Fruit fly (Drosophila melanogaster): ENCODE data around the gene CG33912.

The CG33912 gene

DNA sequence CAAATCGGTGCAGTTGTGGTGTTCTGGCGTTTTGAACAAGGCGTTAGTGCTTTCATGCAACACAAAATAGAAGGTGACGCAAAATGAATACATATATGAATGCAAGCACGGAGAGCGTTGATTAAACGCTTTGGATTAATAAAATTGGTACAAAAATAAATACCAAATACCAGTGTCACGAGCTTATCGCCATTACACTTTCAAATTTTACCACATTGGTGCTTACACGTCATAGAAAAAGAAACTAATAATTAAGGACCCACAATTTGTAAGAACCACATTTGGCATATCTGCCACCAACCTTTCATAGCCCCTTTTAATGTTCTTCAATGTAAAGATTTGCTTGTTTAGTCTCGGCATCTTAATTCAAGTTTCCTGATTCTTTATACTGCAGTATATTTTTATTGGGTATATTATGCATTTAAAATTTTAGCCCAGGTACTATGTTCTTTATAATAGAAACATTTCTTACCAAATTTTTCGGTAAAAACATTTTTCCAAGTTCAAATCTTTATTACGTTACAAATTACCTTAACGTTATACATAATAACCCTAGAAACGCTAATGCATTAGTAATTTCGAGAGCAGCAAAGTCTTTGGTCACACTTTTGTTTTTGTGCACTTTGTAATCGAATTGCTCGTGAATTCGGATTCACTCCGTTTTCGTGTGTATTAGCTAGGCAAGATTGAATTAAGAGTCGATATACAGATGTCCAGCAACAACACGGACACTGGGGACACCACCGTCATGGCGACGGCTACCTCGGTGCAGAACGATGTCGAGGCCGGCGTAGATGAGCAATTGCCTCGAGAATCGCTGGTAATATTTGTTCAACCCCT lies 23.0 kb upstream of the CG33912 start, which contains the start of the genes Pex16 and Pex14:
Pex16 (minus strand) TSS at position 41 of the 840 bp plus-strand sequence.
Pex14 (plus strand) TSS at position 576 of the 840 bp plus-strand sequence.
- no peak for TF ChIP-seq usp (GFP tag; optimal IDR thresholded peaks at IDR 0.05)
- TF ChIP-seq EcR (GFP tag; optimal IDR thresholded peaks at IDR 0.05): no peak
- no peak for TF ChIP-seq Dll (optimal IDR thresholded peaks at IDR 0.05)
- no peak for TF ChIP-seq psq (optimal IDR thresholded peaks at IDR 0.05)
- no peak for TF ChIP-seq pan (optimal IDR thresholded peaks at IDR 0.05)
- no peak for TF ChIP-seq CG8478 (optimal IDR thresholded peaks at IDR 0.05)

DNA sequence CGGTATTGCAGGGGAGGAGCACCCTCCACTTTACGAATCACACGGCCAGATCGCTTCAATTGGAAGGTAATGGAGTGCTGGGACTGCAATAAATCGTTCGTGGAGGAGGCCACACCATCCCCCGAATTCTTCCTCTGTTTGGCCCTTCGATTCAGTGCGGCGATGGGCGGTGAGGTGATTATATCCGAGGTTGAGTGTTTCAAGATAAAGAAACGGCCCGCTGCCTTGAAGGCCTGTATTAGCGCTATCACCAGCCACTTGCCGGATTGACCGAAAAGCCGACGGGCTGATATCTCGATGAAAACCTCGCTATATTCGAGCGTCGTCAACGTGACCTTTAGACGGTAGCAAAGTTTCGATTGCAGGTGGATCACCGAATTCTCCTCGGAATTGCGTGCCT lies 22.0 kb upstream of the CG33912 start:
- TF ChIP-seq CG8478 (optimal IDR thresholded peaks at IDR 0.05) (no peak), EcR (GFP tag; optimal IDR thresholded peaks at IDR 0.05) (no peak), pan (optimal IDR thresholded peaks at IDR 0.05) (no peak), usp (GFP tag; optimal IDR thresholded peaks at IDR 0.05) (no peak), psq (optimal IDR thresholded peaks at IDR 0.05) (no peak), Dll (optimal IDR thresholded peaks at IDR 0.05) (no peak)

DNA sequence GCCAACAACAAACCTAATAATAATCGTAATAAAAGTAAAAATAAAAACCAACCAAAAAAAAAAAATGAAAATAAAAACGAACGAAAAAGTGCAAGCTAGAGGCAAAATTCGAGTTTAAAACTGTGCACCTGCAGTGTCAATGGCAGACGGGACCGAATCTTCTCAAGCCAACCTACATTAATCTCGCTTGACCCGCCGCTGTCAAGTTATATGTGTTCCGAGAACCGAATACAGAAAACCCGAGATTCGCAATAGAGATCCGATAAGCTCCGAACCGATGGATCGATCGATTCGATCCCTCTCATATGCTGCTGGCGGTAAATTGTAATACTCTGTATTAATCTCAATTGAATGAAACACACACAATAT lies 17.1 kb upstream of the CG33912 start:
- no peak for TF ChIP-seq psq (optimal IDR thresholded peaks at IDR 0.05)
- no peak for TF ChIP-seq pan (optimal IDR thresholded peaks at IDR 0.05)

DNA sequence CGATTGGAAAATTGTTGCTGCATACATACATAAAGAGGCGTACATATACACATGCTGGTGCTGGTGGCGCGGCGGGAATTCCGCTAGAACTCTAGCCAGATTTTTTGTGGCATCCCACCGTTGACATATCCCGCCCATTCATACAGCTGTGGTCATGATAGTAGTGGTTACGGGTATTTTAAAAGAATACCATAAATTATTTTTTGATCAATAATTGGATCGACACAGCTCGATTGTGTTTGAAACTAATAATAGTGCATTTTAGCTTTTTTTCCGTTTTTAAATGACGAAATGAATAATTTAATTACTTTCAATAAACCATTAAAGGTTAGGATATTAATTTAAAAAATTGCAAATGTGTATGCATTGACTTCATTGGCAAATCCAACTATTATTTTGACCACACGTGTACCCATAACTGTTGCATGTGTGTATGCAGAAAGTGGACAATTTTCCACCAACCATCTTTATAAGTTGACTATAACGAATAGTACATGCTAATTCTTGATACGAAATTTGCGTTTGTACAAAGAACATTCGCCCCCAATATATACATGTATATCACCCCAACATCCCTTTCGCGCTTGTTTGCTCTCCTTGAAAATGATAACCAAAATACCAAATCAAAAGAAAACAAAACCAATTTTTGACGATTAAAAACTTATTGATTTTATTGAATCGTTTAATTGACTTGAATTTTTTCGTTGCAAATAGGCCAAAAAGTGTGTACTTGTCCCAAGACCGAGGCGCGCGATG lies 16.6 kb upstream of the CG33912 start:
- TF ChIP-seq EcR (GFP tag; optimal IDR thresholded peaks at IDR 0.05) (no peak), CG8478 (optimal IDR thresholded peaks at IDR 0.05) (no peak), usp (GFP tag; optimal IDR thresholded peaks at IDR 0.05) (no peak), pan (optimal IDR thresholded peaks at IDR 0.05) (no peak), Dll (optimal IDR thresholded peaks at IDR 0.05) (no peak), psq (optimal IDR thresholded peaks at IDR 0.05) (no peak)

DNA sequence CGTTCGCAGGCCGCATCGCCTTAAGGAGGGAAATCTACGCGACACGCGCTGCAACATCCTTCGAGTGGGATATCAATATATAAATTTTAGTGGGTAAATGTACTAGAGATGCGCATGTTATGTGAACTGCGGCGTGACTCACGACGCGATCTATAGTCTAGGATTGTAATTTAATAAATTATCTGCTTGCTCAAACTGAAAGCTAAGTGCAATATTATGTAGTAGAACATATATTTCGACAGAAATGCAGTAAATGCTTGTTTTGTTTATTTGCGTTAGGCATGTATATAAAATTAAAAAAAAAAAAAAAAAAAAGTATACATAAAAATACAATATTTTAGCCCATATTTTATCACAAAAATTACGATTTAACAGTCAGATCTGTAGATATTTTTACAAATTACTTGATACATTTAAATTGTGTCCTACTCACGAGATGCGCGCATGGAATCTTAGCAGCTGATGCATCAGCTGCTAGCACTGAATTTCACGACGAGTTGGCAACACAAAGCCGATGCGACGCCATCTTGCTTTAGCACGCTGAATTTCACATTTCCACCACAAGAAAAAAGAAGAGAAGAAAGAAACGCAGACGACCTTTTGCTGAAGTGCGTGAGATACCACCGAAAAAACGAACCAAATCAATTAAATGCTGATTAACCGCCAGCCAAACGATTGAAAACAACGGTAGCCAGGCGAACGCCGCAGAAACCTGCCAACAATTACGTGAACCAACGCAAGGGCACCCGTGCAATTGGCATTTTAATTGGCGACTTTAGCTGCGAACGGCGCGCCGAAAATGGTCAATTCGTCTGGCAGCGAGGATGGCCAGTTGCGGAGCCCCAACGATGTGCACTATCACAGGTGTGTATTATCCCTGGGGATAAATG lies 15.8 kb upstream of the CG33912 start, which contains the start of the genes CG4042 and Pitslre:
CG4042 (minus strand) TSS at position 507 of the 890 bp plus-strand sequence.
Pitslre (plus strand) TSS at position 528 of the 890 bp plus-strand sequence.
- TF ChIP-seq pan (optimal IDR thresholded peaks at IDR 0.05) (no peak), psq (optimal IDR thresholded peaks at IDR 0.05) (no peak), CG8478 (optimal IDR thresholded peaks at IDR 0.05) (no peak), EcR (GFP tag; optimal IDR thresholded peaks at IDR 0.05) (no peak), Dll (optimal IDR thresholded peaks at IDR 0.05) (no peak), usp (GFP tag; optimal IDR thresholded peaks at IDR 0.05) (no peak)

DNA sequence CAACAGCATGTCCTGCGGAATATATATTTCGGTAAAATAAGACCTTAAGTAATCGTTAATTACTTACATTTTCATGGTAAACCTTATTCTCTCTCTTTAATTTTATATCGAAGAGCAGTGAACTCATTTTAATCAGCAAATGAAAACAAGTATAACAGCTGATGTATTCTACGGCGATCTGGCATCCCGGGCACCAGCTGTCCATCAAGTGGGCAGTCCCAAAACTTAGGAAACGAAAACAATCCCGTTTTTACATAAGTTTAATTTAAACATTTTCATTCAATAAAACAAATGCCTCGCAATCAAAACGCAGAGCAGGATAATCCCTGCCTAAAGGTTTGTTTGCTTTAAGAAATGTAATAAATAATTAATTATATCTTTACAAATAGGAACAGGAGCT lies 13.9 kb upstream of the CG33912 start, which contains the start of the genes CG4074 and CG4186:
CG4074 (minus strand) TSS at position 151 of the 400 bp plus-strand sequence.
CG4186 (plus strand) TSS at position 237 of the 400 bp plus-strand sequence.
- no peak for TF ChIP-seq EcR (GFP tag; optimal IDR thresholded peaks at IDR 0.05)
- no peak for TF ChIP-seq Dll (optimal IDR thresholded peaks at IDR 0.05)
- TF ChIP-seq pan (optimal IDR thresholded peaks at IDR 0.05): no peak
- TF ChIP-seq psq (optimal IDR thresholded peaks at IDR 0.05): no peak
- no peak for TF ChIP-seq CG8478 (optimal IDR thresholded peaks at IDR 0.05)
- no peak for TF ChIP-seq usp (GFP tag; optimal IDR thresholded peaks at IDR 0.05)

DNA sequence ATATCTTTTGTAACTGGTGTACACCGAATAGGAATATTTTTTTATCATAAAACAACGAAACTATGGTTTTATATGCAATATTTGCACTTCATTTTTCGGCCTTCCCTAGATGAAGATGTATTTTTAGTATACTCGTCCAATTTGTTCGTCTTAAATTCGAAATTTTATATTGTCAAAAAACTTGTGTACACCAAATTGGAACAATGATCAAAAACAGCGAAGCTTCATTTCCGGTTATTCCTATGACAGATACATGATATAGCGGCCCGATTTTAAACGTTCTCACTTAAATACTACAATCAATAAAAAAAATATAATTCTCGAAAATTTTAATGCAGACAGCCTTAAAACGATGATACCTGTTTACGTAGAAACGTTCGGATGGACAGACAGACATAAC lies 11.7 kb upstream of the CG33912 start:
- TF ChIP-seq Dll (optimal IDR thresholded peaks at IDR 0.05) (no peak), pan (optimal IDR thresholded peaks at IDR 0.05) (no peak), usp (GFP tag; optimal IDR thresholded peaks at IDR 0.05) (no peak), psq (optimal IDR thresholded peaks at IDR 0.05) (no peak), EcR (GFP tag; optimal IDR thresholded peaks at IDR 0.05) (no peak), CG8478 (optimal IDR thresholded peaks at IDR 0.05) (no peak)

DNA sequence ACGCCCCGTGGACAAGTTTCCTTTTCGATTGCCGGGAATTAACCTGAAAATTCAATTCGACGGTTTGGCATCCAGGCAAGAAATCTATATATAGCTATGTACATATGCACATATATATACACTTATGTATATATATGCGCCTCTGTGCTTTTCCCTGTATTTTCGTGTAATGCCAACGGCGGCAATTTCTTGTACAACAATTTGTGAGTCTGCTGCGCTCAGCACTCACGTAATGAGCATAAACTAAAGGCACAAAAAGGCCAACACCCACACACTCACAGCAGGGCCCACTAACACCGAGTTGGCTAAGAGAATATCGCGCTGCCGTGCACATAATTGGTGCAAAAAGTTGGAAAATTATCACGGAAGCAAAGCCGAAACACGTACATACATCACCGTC lies 6.0 kb upstream of the CG33912 start:
- TF ChIP-seq CG8478 (optimal IDR thresholded peaks at IDR 0.05): no peak
- no peak for TF ChIP-seq Dll (optimal IDR thresholded peaks at IDR 0.05)
- TF ChIP-seq pan (optimal IDR thresholded peaks at IDR 0.05): no peak
- no peak for TF ChIP-seq psq (optimal IDR thresholded peaks at IDR 0.05)
- TF ChIP-seq usp (GFP tag; optimal IDR thresholded peaks at IDR 0.05): no peak
- TF ChIP-seq EcR (GFP tag; optimal IDR thresholded peaks at IDR 0.05): no peak

DNA sequence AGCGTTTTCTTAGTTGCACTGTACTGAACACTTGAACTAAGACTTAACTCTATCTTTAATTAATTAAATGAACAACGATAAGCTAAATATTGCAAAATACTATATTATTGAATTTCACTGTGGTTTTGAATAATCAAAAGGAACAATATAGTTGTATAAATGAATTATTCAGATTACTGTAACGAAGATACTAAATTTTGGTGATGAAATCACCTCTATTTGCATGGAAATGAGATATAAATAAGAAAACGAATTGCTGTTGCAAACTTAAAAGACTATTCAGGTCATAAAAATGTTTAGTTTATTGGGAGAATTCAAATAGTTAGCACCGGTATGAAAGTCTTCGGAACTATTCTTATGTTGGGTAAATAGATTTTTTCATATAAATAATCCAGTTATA lies 3.1 kb upstream of the CG33912 start, which contains the start of gene CG43251:
CG43251 (plus strand) TSS at position 301 of the 400 bp plus-strand sequence.
- TF ChIP-seq psq (optimal IDR thresholded peaks at IDR 0.05): no peak
- no peak for TF ChIP-seq Dll (optimal IDR thresholded peaks at IDR 0.05)
- no peak for TF ChIP-seq usp (GFP tag; optimal IDR thresholded peaks at IDR 0.05)
- TF ChIP-seq EcR (GFP tag; optimal IDR thresholded peaks at IDR 0.05): no peak
- TF ChIP-seq CG8478 (optimal IDR thresholded peaks at IDR 0.05): no peak
- no peak for TF ChIP-seq pan (optimal IDR thresholded peaks at IDR 0.05)

DNA sequence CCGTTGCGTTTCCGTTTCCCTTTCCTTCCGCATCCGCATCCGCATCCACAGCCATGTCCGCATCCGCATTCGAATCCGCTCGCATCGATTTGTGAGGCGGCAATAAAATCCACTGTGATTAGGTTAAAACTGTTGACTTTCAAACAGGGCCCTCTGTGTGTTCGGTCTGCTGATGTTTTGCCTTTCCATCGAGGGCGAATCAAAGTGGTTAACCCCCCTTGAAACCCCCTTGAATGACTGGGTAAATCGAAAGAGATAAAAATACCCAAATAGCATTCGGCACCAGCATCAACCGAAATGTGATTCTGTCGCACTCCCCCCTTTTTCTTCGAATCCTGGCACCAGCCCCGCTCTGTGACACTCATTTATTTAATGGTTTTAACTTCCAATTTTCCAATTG lies 2.5 kb downstream of the CG33912 start:
- TF ChIP-seq psq (optimal IDR thresholded peaks at IDR 0.05): no peak
- no peak for TF ChIP-seq usp (GFP tag; optimal IDR thresholded peaks at IDR 0.05)
- TF ChIP-seq Dll (optimal IDR thresholded peaks at IDR 0.05): no peak
- no peak for TF ChIP-seq pan (optimal IDR thresholded peaks at IDR 0.05)
- no peak for TF ChIP-seq EcR (GFP tag; optimal IDR thresholded peaks at IDR 0.05)
- no peak for TF ChIP-seq CG8478 (optimal IDR thresholded peaks at IDR 0.05)

DNA sequence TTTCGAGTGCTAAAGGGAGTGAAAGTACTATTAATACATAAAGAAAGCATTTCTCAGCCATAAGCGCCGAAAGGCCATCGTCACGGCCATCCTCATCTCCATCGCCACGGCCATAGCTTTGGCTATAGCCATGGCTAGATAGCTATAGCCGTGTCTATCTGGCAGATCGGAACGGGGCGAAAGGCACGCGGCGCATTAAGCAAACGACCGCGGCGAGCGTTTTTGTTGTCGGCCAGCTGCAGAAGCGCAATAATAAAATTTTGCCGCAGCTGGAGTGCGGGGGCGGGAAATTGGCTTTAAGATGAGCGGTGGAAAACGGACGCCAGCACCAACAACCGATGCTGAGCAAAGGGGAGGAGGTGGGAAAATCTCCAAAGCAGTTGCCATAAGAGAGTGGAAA lies 5.1 kb downstream of the CG33912 start:
- no peak for TF ChIP-seq pan (optimal IDR thresholded peaks at IDR 0.05)
- no peak for TF ChIP-seq psq (optimal IDR thresholded peaks at IDR 0.05)
- TF ChIP-seq usp (GFP tag; optimal IDR thresholded peaks at IDR 0.05): no peak
- no peak for TF ChIP-seq Dll (optimal IDR thresholded peaks at IDR 0.05)
- TF ChIP-seq CG8478 (optimal IDR thresholded peaks at IDR 0.05): no peak
- TF ChIP-seq EcR (GFP tag; optimal IDR thresholded peaks at IDR 0.05): no peak

All from whole organism.